Fruit fly (Drosophila melanogaster): ENCODE results near the gene CG9727.

CG9727 gene

dm6 chr3R:6406566-6407098 lies 49.8 kb downstream of the CG9727 start, which contains the start of gene gpp (continued):
- TF ChIP-seq gt (GFP tag; IDR thresholded peaks at IDR 0.05) = no peak
- TF ChIP-seq B-H1 (GFP tag; IDR thresholded peaks at IDR 0.05) = no peak
- TF ChIP-seq nom (GFP tag; optimal IDR thresholded peaks at IDR 0.05) = peak; percentile 58
- no peak for TF ChIP-seq Gug (GFP tag; IDR thresholded peaks at IDR 0.05)
- TF ChIP-seq CG6765 (GFP tag; optimal IDR thresholded peaks at IDR 0.05) = peak; percentile 4
- peak; percentile 52 for TF ChIP-seq odd (GFP tag; optimal IDR thresholded peaks at IDR 0.05)
- TF ChIP-seq stwl (tag; optimal IDR thresholded peaks at IDR 0.05) = no peak
- no peak for TF ChIP-seq CG4282 (GFP tag; optimal IDR thresholded peaks at IDR 0.05)
- peak; percentile 31 for TF ChIP-seq nmo (GFP tag; optimal IDR thresholded peaks at IDR 0.05)
- TF ChIP-seq br (optimal IDR thresholded peaks at IDR 0.05) = no peak
- TF ChIP-seq CG14441 (GFP tag; IDR thresholded peaks at IDR 0.05) = no peak
- peak; percentile 31 for TF ChIP-seq CG33213 (GFP tag; optimal IDR thresholded peaks at IDR 0.05)
- TF ChIP-seq slp2 (GFP tag; optimal IDR thresholded peaks at IDR 0.05) = no peak
- peak; percentile 62 for TF ChIP-seq Sry-δ (GFP tag; optimal IDR thresholded peaks at IDR 0.05)
- peak; percentile 25 for TF ChIP-seq gro (GFP tag; optimal IDR thresholded peaks at IDR 0.05)
- peak; percentile 21 for TF ChIP-seq CG10267 (tag; optimal IDR thresholded peaks at IDR 0.05)
- peak; percentile 9 for TF ChIP-seq grau (tag; optimal IDR thresholded peaks at IDR 0.05)
- no peak for TF ChIP-seq kay (GFP tag; optimal IDR thresholded peaks at IDR 0.05)
- TF ChIP-seq pum (GFP tag; optimal IDR thresholded peaks at IDR 0.05) = no peak
- no peak for TF ChIP-seq ewg (GFP tag; optimal IDR thresholded peaks at IDR 0.05)
- TF ChIP-seq chinmo (GFP tag; IDR thresholded peaks at IDR 0.05; ENCODE audit: partially characterized antibody) = no peak
- TF ChIP-seq CG7928 (GFP tag; optimal IDR thresholded peaks at IDR 0.05) = peak; percentile 5
- TF ChIP-seq Lhr (GFP tag; optimal IDR thresholded peaks at IDR 0.05) = peak; percentile 59
- TF ChIP-seq caup (GFP tag; optimal IDR thresholded peaks at IDR 0.05; ENCODE audit: severe bottlenecking) = peak; percentile 43
- TF ChIP-seq MTF-1 (GFP tag; optimal IDR thresholded peaks at IDR 0.05; ENCODE audit: borderline replicate concordance) = peak; percentile 15
- TF ChIP-seq dpn (GFP tag; optimal IDR thresholded peaks at IDR 0.05) = peak in 1 of 2 experiments; percentile 44
- TF ChIP-seq Sox102F (GFP tag; optimal IDR thresholded peaks at IDR 0.05) = no peak
- TF ChIP-seq Atf3 (GFP tag; optimal IDR thresholded peaks at IDR 0.05) = no peak
- TF ChIP-seq Hmx (GFP tag; optimal IDR thresholded peaks at IDR 0.05) = no peak
- no peak for TF ChIP-seq CG5953 (GFP tag; IDR thresholded peaks at IDR 0.05)
- peak; percentile 76 for TF ChIP-seq Med (GFP tag)

- TF ChIP-seq nerfin-2 (GFP tag; IDR thresholded peaks at IDR 0.05; ENCODE audit: partially characterized antibody) (no peak), pfk (GFP tag; optimal IDR thresholded peaks at IDR 0.05) (peak; percentile 50), psq (GFP tag; optimal IDR thresholded peaks at IDR 0.05) (no peak), Gsc (GFP tag; IDR thresholded peaks at IDR 0.05) (no peak), CG7987 (GFP tag; optimal IDR thresholded peaks at IDR 0.05) (peak; percentile 72), Myb (GFP tag; optimal IDR thresholded peaks at IDR 0.05) (peak; percentile 37), CG2712 (tag; optimal IDR thresholded peaks at IDR 0.05) (peak; percentile 39), Dip3 (GFP tag; optimal IDR thresholded peaks at IDR 0.05) (no peak), CG12104 (GFP tag; optimal IDR thresholded peaks at IDR 0.05) (no peak), BEAF-32 (GFP tag; optimal IDR thresholded peaks at IDR 0.05) (peak; percentile 25), Lhr (GFP tag; optimal IDR thresholded peaks at IDR 0.05) (peak; percentile 80), seq (GFP tag; IDR thresholded peaks at IDR 0.05) (no peak), CG33213 (GFP tag; optimal IDR thresholded peaks at IDR 0.05) (peak; percentile 15), ara (GFP tag; IDR thresholded peaks at IDR 0.05) (no peak), CG18476 (GFP tag; optimal IDR thresholded peaks at IDR 0.05) (no peak), crc (GFP tag; optimal IDR thresholded peaks at IDR 0.05) (no peak), CG12219 (GFP tag; optimal IDR thresholded peaks at IDR 0.05) (no peak), CG31365 (tag; optimal IDR thresholded peaks at IDR 0.05) (no peak), row (GFP tag; IDR thresholded peaks at IDR 0.05) (no peak), CG9727 (GFP tag; optimal IDR thresholded peaks at IDR 0.05) (peak; percentile 51), luna (GFP tag; optimal IDR thresholded peaks at IDR 0.05) (no peak)
Measured at dm6 chr3R:6405674-6406565, 50.6 kb downstream of the CG9727 start, which contains the start of gene Dmtn. Gene Dmtn (minus strand): TSS chr3R:6405895.

Data from whole organism, embryonic.